Worm (Caenorhabditis elegans): ENCODE results near the gene M7.7.

Gene M7.7

DNA sequence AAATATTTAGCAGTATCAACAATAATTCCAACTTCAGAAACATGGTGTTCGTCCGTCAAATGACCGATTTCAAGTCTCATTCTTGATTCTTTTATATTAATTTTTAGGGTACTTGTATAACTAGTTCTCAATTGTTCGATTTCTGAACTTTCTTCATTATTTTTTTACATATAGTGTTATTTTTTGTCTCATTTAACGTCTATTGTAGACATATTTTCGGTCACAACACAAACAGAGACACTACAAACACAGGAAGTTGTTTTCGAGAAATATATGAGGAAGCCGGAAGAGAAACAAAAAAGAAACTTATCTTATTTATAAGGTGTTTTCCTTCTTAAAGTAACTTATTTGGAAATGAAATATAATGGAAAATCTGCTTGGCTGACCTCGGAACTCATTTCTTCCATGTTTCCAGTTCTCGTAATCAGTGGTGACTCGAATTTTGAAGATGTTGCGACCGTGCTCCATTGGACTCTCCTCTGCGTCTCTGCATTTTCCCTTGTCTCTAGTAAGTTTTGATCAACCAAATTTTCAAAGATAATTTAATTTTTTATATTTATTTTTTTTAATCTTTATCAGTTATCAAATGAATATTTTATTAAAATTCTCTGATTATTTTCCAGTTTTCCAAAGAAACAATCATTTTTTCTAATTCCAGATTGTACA, 35.8 kb upstream of the M7.7 start, which contains the start of the genes F36H1.12 and lin-3:
Gene F36H1.12 (minus strand): TSS at position 51 of the 666 bp plus-strand sequence.
Gene lin-3 (plus strand): TSS at position 657 of the 666 bp plus-strand sequence.
- no peak for TF ChIP-seq pqm-1 (tag; optimal IDR thresholded peaks at IDR 0.05)
- no peak for TF ChIP-seq odd-2 (tag; optimal IDR thresholded peaks at IDR 0.05)
- TF ChIP-seq mec-3 (tag; optimal IDR thresholded peaks at IDR 0.05; ENCODE audit: borderline replicate concordance) = no peak
- TF ChIP-seq hlh-30 (tag; optimal IDR thresholded peaks at IDR 0.05; ENCODE audit: insufficient read depth) = no peak
- TF ChIP-seq unc-55 (GFP tag; optimal IDR thresholded peaks at IDR 0.05) = no peak
- no peak for TF ChIP-seq ceh-30 (tag; optimal IDR thresholded peaks at IDR 0.05)
- TF ChIP-seq ceh-18 (tag; optimal IDR thresholded peaks at IDR 0.05) = no peak
- no peak for TF ChIP-seq ama-1 (optimal IDR thresholded peaks at IDR 0.05)
- no peak for TF ChIP-seq C08G9.2 (tag; optimal IDR thresholded peaks at IDR 0.05)
- TF ChIP-seq ceh-22 (tag; optimal IDR thresholded peaks at IDR 0.05) = no peak
- TF ChIP-seq ceh-6 (GFP tag; optimal IDR thresholded peaks at IDR 0.05) = no peak
- no peak for TF ChIP-seq pha-2 (tag; optimal IDR thresholded peaks at IDR 0.05)
- no peak for TF ChIP-seq tbx-7 (tag; optimal IDR thresholded peaks at IDR 0.05)
- no peak for TF ChIP-seq lin-11 (tag; optimal IDR thresholded peaks at IDR 0.05)
- no peak for TF ChIP-seq pax-1 (tag; optimal IDR thresholded peaks at IDR 0.05)
- TF ChIP-seq unc-3 (GFP tag; conservative IDR thresholded peaks at IDR 0.05) = no peak
- TF ChIP-seq unc-3 (tag; optimal IDR thresholded peaks at IDR 0.05) = no peak
- no peak for TF ChIP-seq ceh-19 (GFP tag; optimal IDR thresholded peaks at IDR 0.05)
- TF ChIP-seq gmeb-2 (tag; optimal IDR thresholded peaks at IDR 0.05) = no peak
- no peak for TF ChIP-seq lim-6 (tag; optimal IDR thresholded peaks at IDR 0.05)
- TF ChIP-seq ceh-14 (tag; optimal IDR thresholded peaks at IDR 0.05) = no peak

DNA sequence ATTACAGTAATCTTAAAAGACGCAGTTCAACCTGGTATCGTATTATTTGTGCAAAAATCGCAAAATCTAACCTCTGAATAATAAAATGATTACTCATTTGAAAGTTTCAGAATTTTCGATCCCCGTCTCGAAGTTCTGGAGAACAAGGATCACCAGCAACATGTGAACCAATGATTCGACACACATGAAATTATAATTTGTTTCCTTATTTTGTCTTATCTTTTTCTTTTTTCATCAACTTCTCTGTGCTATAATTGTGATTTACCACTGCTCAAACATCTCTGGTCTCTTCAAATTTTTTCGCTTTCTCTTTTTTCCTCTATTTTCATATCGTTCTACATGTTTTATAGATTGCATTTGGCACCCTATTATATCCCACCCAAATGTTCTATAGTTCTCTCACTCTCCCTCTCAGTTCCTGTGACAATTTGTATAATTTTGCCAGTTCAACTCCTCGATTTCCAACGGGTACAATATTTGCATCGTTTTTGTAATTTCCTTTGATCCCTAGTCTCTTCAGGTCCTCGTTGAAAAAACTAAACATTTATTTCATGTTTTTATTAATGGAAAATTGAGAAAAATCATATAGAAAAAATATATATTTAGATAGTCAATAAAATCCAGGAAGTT, 26.5 kb upstream of the M7.7 start:
- TF ChIP-seq T23F11.4 (GFP tag; optimal IDR thresholded peaks at IDR 0.05) (no peak), fax-1 (tag; optimal IDR thresholded peaks at IDR 0.05) (no peak), dve-1 (tag; optimal IDR thresholded peaks at IDR 0.05) (no peak), ceh-45 (GFP tag; IDR thresholded peaks at IDR 0.05) (no peak), ceh-14 (tag; optimal IDR thresholded peaks at IDR 0.05) (no peak), zip-5 (tag; optimal IDR thresholded peaks at IDR 0.05) (no peak), ceh-18 (tag; optimal IDR thresholded peaks at IDR 0.05) (no peak), ceh-30 (tag; optimal IDR thresholded peaks at IDR 0.05) (no peak), ceh-9 (tag; optimal IDR thresholded peaks at IDR 0.05) (no peak), ceh-31 (tag; optimal IDR thresholded peaks at IDR 0.05) (no peak), elt-2 (tag; optimal IDR thresholded peaks at IDR 0.05) (no peak), sox-4 (tag; optimal IDR thresholded peaks at IDR 0.05) (no peak), hlh-8 (tag; optimal IDR thresholded peaks at IDR 0.05) (no peak)

DNA sequence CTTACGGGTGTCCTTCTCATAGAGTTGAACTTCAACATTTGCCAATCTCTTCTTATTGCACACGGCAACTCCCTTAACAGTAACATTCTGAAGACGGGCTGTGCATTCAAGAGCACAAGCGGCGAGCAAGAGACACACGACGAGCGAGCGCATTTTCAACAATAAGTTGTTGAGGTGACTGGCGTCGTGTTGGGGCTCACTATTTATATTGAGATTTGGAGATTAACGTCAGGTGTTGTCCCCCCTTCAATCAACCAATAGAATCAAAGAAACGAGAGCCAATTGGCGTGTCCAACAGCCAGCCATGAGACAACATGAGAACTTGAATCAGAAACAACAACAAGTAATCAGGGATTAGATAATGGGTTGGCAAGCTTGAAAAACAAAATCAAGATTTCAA, 25.7 kb upstream of the M7.7 start, which contains the start of gene ttr-16:
Gene ttr-16 (minus strand): TSS at position 176 of the 400 bp plus-strand sequence.
- TF ChIP-seq unc-3 (GFP tag; conservative IDR thresholded peaks at IDR 0.05) (no peak), unc-3 (tag; optimal IDR thresholded peaks at IDR 0.05) (no peak), dve-1 (tag; optimal IDR thresholded peaks at IDR 0.05) (no peak), pha-2 (tag; optimal IDR thresholded peaks at IDR 0.05) (no peak), nfya-1 (tag; optimal IDR thresholded peaks at IDR 0.05) (peak; percentile 77), T23F11.4 (GFP tag; optimal IDR thresholded peaks at IDR 0.05) (no peak), ceh-18 (tag; optimal IDR thresholded peaks at IDR 0.05) (peak; percentile 30), unc-55 (GFP tag; optimal IDR thresholded peaks at IDR 0.05) (peak; percentile 88)

DNA sequence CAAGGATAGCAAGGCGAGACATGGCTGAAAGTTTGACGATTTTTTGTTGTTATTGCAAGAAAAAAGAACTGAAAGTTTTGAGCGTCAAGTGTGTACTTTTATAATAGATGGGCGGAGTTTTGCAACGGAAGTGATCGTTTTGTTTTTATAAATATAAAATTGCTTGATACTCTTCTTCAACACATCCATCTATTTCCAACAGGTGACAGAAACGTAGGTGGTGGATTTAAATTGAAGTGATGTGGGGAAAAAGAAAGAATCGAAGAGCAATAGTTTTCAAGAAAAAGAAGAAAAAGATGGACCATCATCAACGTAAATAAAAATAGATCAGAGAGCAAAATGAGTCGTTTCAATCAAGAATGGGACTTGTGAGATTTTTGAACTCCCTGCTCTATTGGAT, 22.6 kb upstream of the M7.7 start, which contains the start of gene ttr-17:
Gene ttr-17 (minus strand): TSS at position 24 of the 400 bp plus-strand sequence.
- peak; percentile 51 for TF ChIP-seq ceh-18 (tag; optimal IDR thresholded peaks at IDR 0.05)
- TF ChIP-seq pha-2 (tag; optimal IDR thresholded peaks at IDR 0.05) = no peak

ce11 chrIV:11068314-11068713, 21.3 kb upstream of the M7.7 start:
- TF ChIP-seq unc-55 (GFP tag; optimal IDR thresholded peaks at IDR 0.05) = peak; percentile 100
- peak; percentile 68 for TF ChIP-seq ceh-18 (tag; optimal IDR thresholded peaks at IDR 0.05)
- peak; percentile 81 for TF ChIP-seq rnt-1 (tag; optimal IDR thresholded peaks at IDR 0.05)
- TF ChIP-seq hlh-30 (tag; optimal IDR thresholded peaks at IDR 0.05; ENCODE audit: insufficient read depth) = peak; percentile 55
- TF ChIP-seq sox-2 (GFP tag; IDR thresholded peaks at IDR 0.05) = no peak
- no peak for TF ChIP-seq hlh-13 (GFP tag; optimal IDR thresholded peaks at IDR 0.05)
- TF ChIP-seq unc-42 (tag; optimal IDR thresholded peaks at IDR 0.05) = no peak
- no peak for TF ChIP-seq ceh-45 (GFP tag; IDR thresholded peaks at IDR 0.05)
- TF ChIP-seq ets-4 (tag; optimal IDR thresholded peaks at IDR 0.05) = no peak
- peak; percentile 47 for TF ChIP-seq nfya-1 (tag; optimal IDR thresholded peaks at IDR 0.05)

All from whole organism, late embryonic.